Worm (Caenorhabditis elegans): ENCODE results near the gene fat-4.
A peak's percentile ranks its signal among the peaks of the same experiment; 100 is the strongest.

DNA sequence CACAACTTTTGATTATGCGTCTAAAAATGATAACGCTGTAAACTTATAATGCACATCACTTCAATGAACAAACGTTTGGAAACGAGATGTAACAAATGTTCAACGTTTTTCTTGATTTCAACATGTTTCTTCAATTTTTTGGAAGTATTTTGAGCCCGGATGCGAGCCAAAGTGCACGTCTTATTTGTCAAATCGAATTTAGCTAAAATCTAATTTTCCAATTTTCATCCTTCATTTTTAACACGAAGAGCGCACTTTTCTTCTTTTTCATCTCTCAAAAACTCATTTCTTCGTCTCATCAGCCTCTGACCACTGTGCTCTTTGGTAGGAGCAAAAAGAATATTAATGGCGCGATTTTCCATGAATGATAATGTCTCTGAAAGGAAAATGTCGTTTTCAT lies 922 bp upstream of the fat-4 start:
- no peak for TF ChIP-seq nhr-12 (tag; optimal IDR thresholded peaks at IDR 0.05)
- TF ChIP-seq blmp-1 (tag; optimal IDR thresholded peaks at IDR 0.05), result no peak
- no peak for TF ChIP-seq alr-1 (tag; optimal IDR thresholded peaks at IDR 0.05; ENCODE audit: borderline replicate concordance)
- TF ChIP-seq lin-15B (tag; optimal IDR thresholded peaks at IDR 0.05), result no peak
- TF ChIP-seq C34B4.2 (tag; optimal IDR thresholded peaks at IDR 0.05), result no peak
- TF ChIP-seq elt-3 (tag; optimal IDR thresholded peaks at IDR 0.05), result no peak
- TF ChIP-seq lin-35 (GFP tag; optimal IDR thresholded peaks at IDR 0.05), result no peak
- TF ChIP-seq nhr-76 (tag; optimal IDR thresholded peaks at IDR 0.05), result no peak
- no peak for TF ChIP-seq zag-1 (tag; optimal IDR thresholded peaks at IDR 0.05)
- peak; percentile 71 for TF ChIP-seq lin-14 (GFP tag; optimal IDR thresholded peaks at IDR 0.05)
- TF ChIP-seq snpc-4 (tag; optimal IDR thresholded peaks at IDR 0.05), result no peak
- no peak for TF ChIP-seq lin-13 (GFP tag; optimal IDR thresholded peaks at IDR 0.05)
- TF ChIP-seq fos-1 (tag; optimal IDR thresholded peaks at IDR 0.05), result no peak

All from whole organism, L1 larva.